Worm (Caenorhabditis elegans): ENCODE data around the gene pigk-1.

pigk-1 gene

DNA sequence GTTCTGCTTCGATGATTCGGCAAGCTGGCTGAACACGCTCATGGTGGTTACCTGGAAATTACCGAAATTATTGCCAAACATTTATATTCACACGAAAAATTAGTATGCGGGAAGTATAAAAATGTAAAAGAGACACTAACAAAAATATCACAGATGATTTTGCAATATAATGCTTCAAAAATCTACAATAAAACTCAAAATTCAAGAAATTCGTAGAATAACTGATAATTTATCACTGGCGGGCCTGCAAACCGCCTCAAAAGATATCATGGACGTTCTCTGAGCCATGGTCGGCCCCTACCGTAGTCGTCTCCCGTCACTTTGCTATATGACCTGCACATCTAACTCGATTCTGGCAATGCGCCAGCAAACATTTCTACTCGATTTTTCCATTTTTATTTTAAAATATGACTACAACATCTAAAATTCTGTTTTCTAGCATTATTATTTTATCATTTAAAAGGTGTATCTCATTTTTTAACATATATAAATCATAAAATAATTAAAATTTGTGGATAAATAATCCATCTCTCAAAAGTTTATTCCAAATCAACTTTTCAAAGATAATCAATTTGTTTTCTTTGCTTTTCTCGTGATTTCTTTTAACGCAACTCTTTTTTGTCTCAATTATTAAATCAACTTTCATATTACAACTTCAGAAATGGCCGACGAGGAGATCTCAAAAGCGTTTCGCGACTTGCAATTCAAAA, 39.8 kb upstream of the pigk-1 start, which contains the start of the genes F01G4.6 and pfd-1 (continued):
- TF ChIP-seq nhr-11 (tag; optimal IDR thresholded peaks at IDR 0.05) (peak; percentile 92), hlh-11 (tag; optimal IDR thresholded peaks at IDR 0.05) (peak; percentile 92), F26F4.8 (GFP tag; conservative IDR thresholded peaks at IDR 0.05) (no peak), ztf-7 (tag; optimal IDR thresholded peaks at IDR 0.05) (no peak), saeg-2 (GFP tag; IDR thresholded peaks at IDR 0.05) (no peak; the same call in 1 of the 2 replicates), dpl-1 (GFP tag; optimal IDR thresholded peaks at IDR 0.05) (peak; percentile 88), ama-1 (optimal IDR thresholded peaks at IDR 0.05) (peak; percentile 53), T20F7.1 (GFP tag; optimal IDR thresholded peaks at IDR 0.05) (no peak), T26A8.4 (GFP tag; IDR thresholded peaks at IDR 0.05) (peak; percentile 89), vab-7 (GFP tag; IDR thresholded peaks at IDR 0.05) (peak; percentile 55; the same call in 1 of the 2 replicates), nhr-10 (tag; optimal IDR thresholded peaks at IDR 0.05) (no peak), pqm-1 (tag; optimal IDR thresholded peaks at IDR 0.05) (peak; percentile 9), zip-2 (tag; optimal IDR thresholded peaks at IDR 0.05) (peak; percentile 42), ZK546.5 (tag; optimal IDR thresholded peaks at IDR 0.05) (peak; percentile 99), F49E8.2 (tag; optimal IDR thresholded peaks at IDR 0.05; ENCODE audit: borderline replicate concordance) (no peak), R02D3.7 (tag; optimal IDR thresholded peaks at IDR 0.05) (no peak), gei-8 (GFP tag; optimal IDR thresholded peaks at IDR 0.05) (peak; percentile 45), zfp-2 (tag; optimal IDR thresholded peaks at IDR 0.05) (peak; percentile 97), mxl-2 (GFP tag; conservative IDR thresholded peaks at IDR 0.05) (peak; percentile 66; the same call in 1 of the 2 replicates), hmg-1.1 (GFP tag; IDR thresholded peaks at IDR 0.05) (peak; percentile 87), ctbp-1 (GFP tag; IDR thresholded peaks at IDR 0.05) (peak; percentile 69; the same call in 1 of the 2 replicates), daf-12 (tag; optimal IDR thresholded peaks at IDR 0.05) (no peak), ceh-44 (GFP tag; IDR thresholded peaks at IDR 0.05) (no peak), egl-27 (tag; optimal IDR thresholded peaks at IDR 0.05) (no peak), madf-5 (GFP tag; IDR thresholded peaks at IDR 0.05) (no peak), F10B5.3 (tag; optimal IDR thresholded peaks at IDR 0.05) (peak; percentile 33), nhr-77 (tag; optimal IDR thresholded peaks at IDR 0.05) (peak; percentile 94), dmd-9 (GFP tag; IDR thresholded peaks at IDR 0.05) (no peak), madf-9 (GFP tag; conservative IDR thresholded peaks at IDR 0.05) (no peak), nhr-237 (tag; optimal IDR thresholded peaks at IDR 0.05) (no peak), snpc-1.2 (GFP tag; IDR thresholded peaks at IDR 0.05) (no peak), daf-19 (GFP tag; conservative IDR thresholded peaks at IDR 0.05) (no peak), zip-11 (GFP tag; IDR thresholded peaks at IDR 0.05) (no peak), lin-38 (GFP tag; IDR thresholded peaks at IDR 0.05) (peak; percentile 84), nhr-42 (GFP tag; IDR thresholded peaks at IDR 0.05) (0 out of 2 replicates have a peak, but pooled peaks have one; percentile 11), nhr-76 (tag; optimal IDR thresholded peaks at IDR 0.05) (peak; percentile 53), mdl-1 (tag; optimal IDR thresholded peaks at IDR 0.05) (peak in 1 of 2 experiments; percentile 60), nhr-111 (GFP tag; optimal IDR thresholded peaks at IDR 0.05) (no peak), F37D6.2 (tag; optimal IDR thresholded peaks at IDR 0.05) (peak; percentile 79), skn-1 (tag; optimal IDR thresholded peaks at IDR 0.05) (no peak), ZK337.2 (GFP tag; IDR thresholded peaks at IDR 0.05) (no peak), snpc-4 (tag; optimal IDR thresholded peaks at IDR 0.05) (no peak), mdt-29 (GFP tag; IDR thresholded peaks at IDR 0.05) (peak; percentile 49; the same call in 1 of the 2 replicates), lin-29 (GFP tag; IDR thresholded peaks at IDR 0.05) (peak; percentile 71; the same call in 1 of the 2 replicates), spr-1 (tag; optimal IDR thresholded peaks at IDR 0.05) (peak; percentile 42), fos-1 (tag; optimal IDR thresholded peaks at IDR 0.05) (no peak), aly-2 (tag; optimal IDR thresholded peaks at IDR 0.05) (no peak), ceh-62 (tag; optimal IDR thresholded peaks at IDR 0.05) (no peak), lin-13 (GFP tag; optimal IDR thresholded peaks at IDR 0.05) (peak; percentile 85), ces-1 (GFP tag; optimal IDR thresholded peaks at IDR 0.05) (peak; percentile 24), mxl-3 (GFP tag; optimal IDR thresholded peaks at IDR 0.05) (peak; percentile 48)
